Worm (Caenorhabditis elegans): ENCODE measurements around the gene sre-9.

- no peak for TF ChIP-seq ztf-29 (GFP tag; IDR thresholded peaks at IDR 0.05)
- TF ChIP-seq med-1 (GFP tag; optimal IDR thresholded peaks at IDR 0.05; ENCODE audit: insufficient read depth): no peak
- no peak for TF ChIP-seq flt-1 (GFP tag; IDR thresholded peaks at IDR 0.05)
- TF ChIP-seq cog-1 (tag; optimal IDR thresholded peaks at IDR 0.05): no peak
Measured at ce11 chrV:3896018-3896417, 1.3 kb downstream of the sre-9 start.
